Fruit fly (Drosophila melanogaster) whole organism, adult: ENCODE measurements around the gene Bruce.
A peak's percentile ranks its signal among the peaks of the same experiment; 100 is the strongest.

Experiments
- CG14711 ChIP-seq: fragments of 200-800 bp; sonication (Bioruptor generic); optimal IDR thresholded peaks from 2 replicates; lab custom pipeline; 2018; ENCODE audit warnings: missing biosample characterization, mild to moderate bottlenecking, missing genetic modification characterization, moderate library complexity
- CG1620 ChIP-seq: fragments of 200-800 bp; sonication (Bioruptor generic); optimal IDR thresholded peaks from 2 replicates; lab custom pipeline; 2016; ENCODE audit warnings: missing biosample characterization, missing genetic modification characterization
- CG33017 ChIP-seq: fragments of 200-800 bp; sonication (Bioruptor generic); optimal IDR thresholded peaks from 2 replicates; lab custom pipeline; 2018; ENCODE audit warnings: missing biosample characterization, mild to moderate bottlenecking, missing genetic modification characterization, moderate library complexity
- CG7045 ChIP-seq: fragments of 200-800 bp; sonication (Bioruptor generic); optimal IDR thresholded peaks from 2 replicates; lab custom pipeline; 2017; ENCODE audit warnings: missing biosample characterization, mild to moderate bottlenecking, missing genetic modification characterization
- CG7101 ChIP-seq: fragments of 200-800 bp; sonication (Bioruptor generic); optimal IDR thresholded peaks from 2 replicates; lab custom pipeline; 2018; ENCODE audit warnings: missing biosample characterization, mild to moderate bottlenecking, missing genetic modification characterization, moderate library complexity
- Crg-1 ChIP-seq: fragments of 200-800 bp; sonication (Bioruptor generic); optimal IDR thresholded peaks from 2 replicates; lab custom pipeline; 2016; ENCODE audit warnings: missing biosample characterization, missing genetic modification characterization
- Hr96 ChIP-seq: fragments of 200-800 bp; sonication (Bioruptor generic); optimal IDR thresholded peaks from 2 replicates; lab custom pipeline; 2016; ENCODE audit warnings: missing biosample characterization, missing genetic modification characterization
- bab1 ChIP-seq: fragments of 200-800 bp; sonication (Bioruptor generic); optimal IDR thresholded peaks from 3 replicates; lab custom pipeline; 2019; ENCODE audit warnings: missing biosample characterization, mild to moderate bottlenecking, missing genetic modification characterization, moderate library complexity
- cic ChIP-seq: fragments of 200-800 bp; sonication (Bioruptor generic); optimal IDR thresholded peaks from 2 replicates; lab custom pipeline; 2017; ENCODE audit warnings: missing biosample characterization, mild to moderate bottlenecking, missing genetic modification characterization, moderate library complexity
- ovo ChIP-seq: fragments of 200-800 bp; sonication (Bioruptor generic); optimal IDR thresholded peaks from 2 replicates; lab custom pipeline; 2016; ENCODE audit warnings: missing biosample characterization, missing genetic modification characterization
- pad ChIP-seq: fragments of 200-800 bp; sonication (Bioruptor generic); optimal IDR thresholded peaks from 3 replicates; lab custom pipeline; 2017; ENCODE audit warnings: missing biosample characterization, missing genetic modification characterization, mild to moderate bottlenecking, moderate library complexity, missing genetic modification reagents
- tj ChIP-seq: fragments of 200-800 bp; sonication (Bioruptor generic); optimal IDR thresholded peaks from 3 replicates; lab custom pipeline; 2017; ENCODE audit warnings: missing biosample characterization, mild to moderate bottlenecking, missing genetic modification characterization, moderate library complexity
- toe ChIP-seq: fragments of 200-800 bp; sonication (Bioruptor generic); optimal IDR thresholded peaks from 2 replicates; lab custom pipeline; 2016; ENCODE audit warnings: missing biosample characterization, missing genetic modification characterization

DNA sequence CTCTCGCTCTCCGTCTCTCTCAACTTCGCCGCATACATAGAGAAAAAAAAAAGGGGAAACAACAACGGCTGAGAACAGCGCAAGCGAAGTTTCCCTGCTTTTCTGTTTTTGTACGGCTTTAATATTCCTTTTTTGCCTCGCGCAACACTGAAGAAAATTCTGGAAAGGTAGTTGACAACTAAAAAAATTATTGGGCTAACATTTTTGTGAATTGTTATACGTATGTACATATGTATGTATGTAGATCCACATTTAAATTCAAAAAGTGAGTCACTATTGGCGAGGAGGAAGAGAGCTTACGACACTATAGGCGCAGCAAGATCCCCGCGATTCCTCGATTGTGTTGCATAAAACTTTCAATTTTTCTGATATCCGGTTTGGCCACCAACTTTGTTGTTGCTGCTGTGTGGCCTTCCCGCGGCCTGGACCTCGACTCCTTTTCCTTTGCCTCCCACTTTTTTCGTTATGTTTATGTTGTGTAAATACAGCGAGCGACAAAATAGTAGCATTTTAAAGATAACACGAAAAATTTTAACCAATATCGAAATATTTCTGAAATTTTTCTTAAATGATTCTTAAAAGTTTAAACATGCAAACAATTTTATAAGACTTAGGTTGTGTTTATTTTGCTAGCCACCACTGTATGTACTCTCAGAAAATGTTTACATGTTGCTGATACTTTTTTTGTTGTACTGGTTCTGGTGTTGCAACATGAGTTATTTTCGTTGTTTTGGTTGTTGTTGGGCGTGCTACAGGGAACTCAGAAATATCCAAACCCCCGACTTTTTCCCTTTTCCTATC, 25.6 kb upstream of the Bruce start:
- no peak for TF ChIP-seq toe (GFP tag; lab: Kevin White, UChicago)
- TF ChIP-seq CG14711 (tag; lab: Kevin White, UChicago), result no peak
- TF ChIP-seq CG1620 (GFP tag; lab: Kevin White, UChicago), result no peak
- peak; percentile 94 for TF ChIP-seq pad
- peak; percentile 13 for TF ChIP-seq Hr96
- TF ChIP-seq cic, result no peak
- no peak for TF ChIP-seq CG7045 (GFP tag; lab: Kevin White, UChicago)
- no peak for TF ChIP-seq ovo
- no peak for TF ChIP-seq bab1
- peak; percentile 8 for TF ChIP-seq CG7101 (tag; lab: Kevin White, UChicago)
- TF ChIP-seq CG33017, result no peak
- no peak for TF ChIP-seq Crg-1 (GFP tag; lab: Kevin White, UChicago)
- no peak for TF ChIP-seq tj (GFP tag; lab: Kevin White, UChicago)
